Worm (Caenorhabditis elegans): ENCODE results near the gene C32C4.16.

C32C4.16 gene

DNA sequence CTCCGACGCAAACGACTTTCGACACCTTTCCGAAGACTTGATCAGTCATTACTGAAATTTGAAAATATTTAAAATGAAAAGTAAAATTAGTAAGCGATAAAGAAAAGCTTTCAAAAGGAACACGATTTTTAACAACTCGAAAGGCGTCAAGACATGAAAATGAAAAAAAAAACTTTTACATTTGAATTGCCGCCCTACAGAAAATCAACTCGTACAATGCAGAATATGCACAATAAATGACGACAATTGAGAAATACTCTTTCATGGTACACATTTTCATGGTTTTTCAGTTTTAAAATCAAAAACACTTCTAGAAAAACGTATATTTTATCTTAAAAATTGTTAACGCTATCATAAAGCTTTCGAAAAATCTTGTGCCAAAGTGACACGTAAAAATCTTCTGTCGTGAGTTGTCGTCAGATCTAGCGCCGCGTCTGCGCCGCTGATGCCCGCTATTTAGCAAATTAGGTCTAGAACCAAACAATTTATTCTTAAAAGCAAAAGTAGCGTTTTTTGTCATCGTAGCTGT is 14.1 kb downstream of the C32C4.16 start, which contains the start of gene sqv-4 (continued):
- TF ChIP-seq sptf-1 (tag; optimal IDR thresholded peaks at IDR 0.05) (no peak), efl-3 (GFP tag; optimal IDR thresholded peaks at IDR 0.05) (no peak), zip-4 (GFP tag; optimal IDR thresholded peaks at IDR 0.05) (no peak), lir-3 (tag; optimal IDR thresholded peaks at IDR 0.05; ENCODE audit: poor library complexity) (no peak), Y116A8C.19 (tag; optimal IDR thresholded peaks at IDR 0.05; ENCODE audit: borderline replicate concordance) (no peak), nhr-77 (tag; optimal IDR thresholded peaks at IDR 0.05) (no peak), tlp-1 (tag; optimal IDR thresholded peaks at IDR 0.05) (no peak)

ce11 chrV:10662000-10662399 is 14.6 kb downstream of the C32C4.16 start:
- TF ChIP-seq nhr-47 (tag; optimal IDR thresholded peaks at IDR 0.05) (no peak), nhr-71 (tag; optimal IDR thresholded peaks at IDR 0.05) (no peak), sup-37 (GFP tag; optimal IDR thresholded peaks at IDR 0.05) (no peak), blmp-1 (tag; optimal IDR thresholded peaks at IDR 0.05) (peak; percentile 87), efl-1 (optimal IDR thresholded peaks at IDR 0.05) (no peak), efl-1 (GFP tag; optimal IDR thresholded peaks at IDR 0.05 in 1 of 2) (peak in 1 of 2 experiments; percentile 71), tbx-2 (tag; optimal IDR thresholded peaks at IDR 0.05) (no peak), lsy-2 (tag; optimal IDR thresholded peaks at IDR 0.05) (no peak)

ce11 chrV:10664271-10664670 is 16.9 kb downstream of the C32C4.16 start:
- TF ChIP-seq isw-1 (GFP tag; IDR thresholded peaks at IDR 0.05) = no peak
- TF ChIP-seq fkh-4 (tag; optimal IDR thresholded peaks at IDR 0.05; ENCODE audit: borderline replicate concordance) = no peak
- TF ChIP-seq dsc-1 (tag; optimal IDR thresholded peaks at IDR 0.05) = no peak
- TF ChIP-seq lin-14 (GFP tag; optimal IDR thresholded peaks at IDR 0.05) = peak; percentile 46
- TF ChIP-seq elt-2 (tag; optimal IDR thresholded peaks at IDR 0.05) = no peak
- no peak for TF ChIP-seq Y116A8C.19 (tag; optimal IDR thresholded peaks at IDR 0.05; ENCODE audit: borderline replicate concordance)
- no peak for TF ChIP-seq C34B4.2 (tag; optimal IDR thresholded peaks at IDR 0.05)
- TF ChIP-seq skn-1 (tag; optimal IDR thresholded peaks at IDR 0.05) = no peak
- no peak for TF ChIP-seq nhr-84 (tag; optimal IDR thresholded peaks at IDR 0.05)
- TF ChIP-seq unc-130 (tag; optimal IDR thresholded peaks at IDR 0.05) = peak; percentile 11
- TF ChIP-seq pag-3 (tag; optimal IDR thresholded peaks at IDR 0.05; ENCODE audit: borderline replicate concordance, insufficient read depth) = peak; percentile 63
- peak; percentile 10 for TF ChIP-seq snu-23 (GFP tag; optimal IDR thresholded peaks at IDR 0.05)
- peak; percentile 69 for TF ChIP-seq rnt-1 (tag; optimal IDR thresholded peaks at IDR 0.05)
- TF ChIP-seq efl-3 (GFP tag; optimal IDR thresholded peaks at IDR 0.05) = no peak
- no peak for TF ChIP-seq nhr-47 (tag; optimal IDR thresholded peaks at IDR 0.05)
- TF ChIP-seq nhr-76 (tag; optimal IDR thresholded peaks at IDR 0.05) = no peak
- no peak for TF ChIP-seq nhr-19 (GFP tag; conservative IDR thresholded peaks at IDR 0.05)
- TF ChIP-seq lsy-2 (tag; optimal IDR thresholded peaks at IDR 0.05) = peak in 1 of 2 experiments; percentile 33
- TF ChIP-seq hlh-17 (GFP tag; optimal IDR thresholded peaks at IDR 0.05; ENCODE audit: borderline replicate concordance) = no peak
- no peak for TF ChIP-seq ztf-4 (tag; optimal IDR thresholded peaks at IDR 0.05)
- no peak for TF ChIP-seq fos-1 (tag; optimal IDR thresholded peaks at IDR 0.05)
- TF ChIP-seq nhr-77 (tag; optimal IDR thresholded peaks at IDR 0.05) = no peak
- TF ChIP-seq nhr-11 (tag; optimal IDR thresholded peaks at IDR 0.05) = no peak
- no peak for TF ChIP-seq nhr-20 (tag; optimal IDR thresholded peaks at IDR 0.05)
- TF ChIP-seq unc-62 (GFP tag; optimal IDR thresholded peaks at IDR 0.05) = no peak
- peak; percentile 56 for TF ChIP-seq nhr-71 (tag; optimal IDR thresholded peaks at IDR 0.05)
- TF ChIP-seq mep-1 (tag; optimal IDR thresholded peaks at IDR 0.05) = peak; percentile 14
- TF ChIP-seq fkh-8 (tag; optimal IDR thresholded peaks at IDR 0.05) = no peak
- TF ChIP-seq zip-4 (GFP tag; optimal IDR thresholded peaks at IDR 0.05) = no peak
- no peak for TF ChIP-seq jun-1 (tag; optimal IDR thresholded peaks at IDR 0.05)

Measured in whole organism, L1 larva.